Worm (Caenorhabditis elegans) whole organism, L1 larva: ENCODE data around the gene kle-2.

Experiments used
- C04F5.9 ChIP-seq: sonication (generic microtip); optimal IDR thresholded peaks from 2 replicates; lab custom pipeline; 2016; ENCODE audit warnings: missing genetic modification characterization, missing compliant biosample characterization
- C34B4.2 ChIP-seq: sonication (generic microtip); optimal IDR thresholded peaks from 2 replicates; lab custom pipeline; 2017; ENCODE audit warnings: mild to moderate bottlenecking, missing genetic modification characterization, missing compliant biosample characterization
- aly-2 ChIP-seq: fragments of 150-350 bp; optimal IDR thresholded peaks from 2 replicates; lab custom pipeline; 2014; ENCODE audit warnings: missing biosample characterization, missing genetic modification characterization
- ceh-63 ChIP-seq: fragments of 200-800 bp; sonication (Bioruptor generic); optimal IDR thresholded peaks from 2 replicates; lab custom pipeline; 2018; ENCODE audit warnings: mild to moderate bottlenecking, missing genetic modification characterization, missing compliant biosample characterization
- ceh-82 ChIP-seq, 3 experiments: fragments of 150-350 bp in 1 of 3; sonication (generic microtip) in 2 of 3; optimal IDR thresholded peaks; 2 replicates each; lab custom pipeline; 2014 to 2017; ENCODE audit warnings: missing biosample characterization in 3 of 3, missing genetic modification characterization in 3 of 3
- ceh-90 ChIP-seq: sonication (generic microtip); optimal IDR thresholded peaks from 2 replicates; lab custom pipeline; 2016; ENCODE audit warnings: missing genetic modification characterization, missing compliant biosample characterization
- ces-1 ChIP-seq: fragments of 150-350 bp; optimal IDR thresholded peaks from 2 replicates; lab custom pipeline; 2014; ENCODE audit warnings: missing biosample characterization, missing genetic modification reagents, missing genetic modification characterization
- dpl-1 ChIP-seq, 3 experiments: fragments of 150-350 bp in 2 of 3; sonication (generic microtip) in 1 of 3; optimal IDR thresholded peaks; 2 replicates each; lab custom pipeline; 2014 to 2017; ENCODE audit warnings: missing biosample characterization in 3 of 3, missing genetic modification characterization in 3 of 3, missing genetic modification reagents in 3 of 3
- efl-1 ChIP-seq, 4 experiments: fragments of 150-350 bp; optimal IDR thresholded peaks in 3 of 4; peaks in 1 of 4; 1 replicate in 1 of 4; 2 replicates in 3 of 4; lab custom pipeline; 2014; ENCODE audit warnings: missing biosample characterization in 2 of 4, missing genetic modification characterization in 2 of 4, missing genetic modification reagents in 2 of 4
- efl-3 ChIP-seq: fragments of 200-800 bp; sonication (Bioruptor generic); optimal IDR thresholded peaks from 2 replicates; lab custom pipeline; 2018; ENCODE audit warnings: mild to moderate bottlenecking, missing genetic modification characterization, missing compliant biosample characterization
- egl-13 ChIP-seq: sonication (generic microtip); optimal IDR thresholded peaks from 2 replicates; lab custom pipeline; 2016; ENCODE audit warnings: missing genotype, missing genetic modification reagents, missing genetic modification characterization, missing compliant biosample characterization
- elt-3 ChIP-seq, 6 experiments: fragments of 150-350 bp in 1 of 6; sonication (generic microtip); optimal IDR thresholded peaks; 2 replicates each; lab custom pipeline; 2017 to 2018; ENCODE audit warnings: missing biosample characterization in 6 of 6, missing genetic modification characterization in 6 of 6, inconsistent platforms in 1 of 6
- fkh-10 ChIP-seq: sonication (generic microtip); optimal IDR thresholded peaks from 2 replicates; lab custom pipeline; 2017; ENCODE audit warnings: missing biosample characterization, missing genetic modification reagents, missing genetic modification characterization
- fkh-8 ChIP-seq: sonication (generic microtip); optimal IDR thresholded peaks from 2 replicates; lab custom pipeline; 2016; ENCODE audit warnings: mild to moderate bottlenecking, missing genetic modification characterization, missing compliant biosample characterization
- fos-1 ChIP-seq: fragments of 150-350 bp; optimal IDR thresholded peaks from 2 replicates; lab custom pipeline; 2014; ENCODE audit warnings: missing biosample characterization, missing genetic modification characterization
- grh-1 ChIP-seq: fragments of 200-800 bp; sonication (Bioruptor generic); IDR thresholded peaks from 2 replicates; pipeline ENCODE4 v1.3.6; 2022; ENCODE audit warnings: missing genetic modification reagents, missing genetic modification characterization, missing compliant biosample characterization
- hlh-4 ChIP-seq: sonication (generic microtip); optimal IDR thresholded peaks from 2 replicates; lab custom pipeline; 2016; ENCODE audit warnings: mild to moderate bottlenecking, missing genetic modification characterization, missing compliant biosample characterization
- hpl-2 ChIP-seq: fragments of 150-350 bp; optimal IDR thresholded peaks from 2 replicates; lab custom pipeline; 2014; ENCODE audit warnings: missing biosample characterization, missing genetic modification reagents, missing genetic modification characterization
- isw-1 ChIP-seq: fragments of 200-800 bp; sonication (Bioruptor generic); IDR thresholded peaks from 2 replicates; pipeline ENCODE4 v1.3.6; 2022; ENCODE audit warnings: missing genetic modification characterization, missing compliant biosample characterization
- jun-1 ChIP-seq: fragments of 150-350 bp; optimal IDR thresholded peaks from 2 replicates; lab custom pipeline; 2014; ENCODE audit warnings: missing biosample characterization, missing genetic modification reagents, missing genetic modification characterization
- lin-13 ChIP-seq: fragments of 150-350 bp; optimal IDR thresholded peaks from 2 replicates; lab custom pipeline; 2014; ENCODE audit warnings: missing biosample characterization, missing genetic modification reagents, missing genetic modification characterization
- lin-15B ChIP-seq: fragments of 150-350 bp; sonication (generic microtip); optimal IDR thresholded peaks from 3 replicates; lab custom pipeline; 2014; ENCODE audit warnings: missing biosample characterization, missing genetic modification characterization
- lin-35 ChIP-seq, 2 experiments: fragments of 150-350 bp; optimal IDR thresholded peaks; 2 replicates each; lab custom pipeline; 2014; ENCODE audit warnings: missing biosample characterization in 2 of 2, missing genetic modification characterization in 2 of 2, missing genetic modification reagents in 2 of 2
- lin-39 ChIP-seq: fragments of 150-350 bp; optimal IDR thresholded peaks from 2 replicates; lab custom pipeline; 2014; ENCODE audit warnings: missing biosample characterization, missing genetic modification reagents, missing genetic modification characterization
- mab-9 ChIP-seq: fragments of 200-800 bp; sonication (Bioruptor generic); IDR thresholded peaks from 2 replicates; pipeline ENCODE4 v1.3.6; 2022; ENCODE audit warnings: missing genetic modification reagents, missing genetic modification characterization, missing compliant biosample characterization
- mep-1 ChIP-seq: fragments of 150-350 bp; optimal IDR thresholded peaks from 2 replicates; lab custom pipeline; 2014; ENCODE audit warnings: missing biosample characterization, missing genetic modification characterization
- nhr-11 ChIP-seq: fragments of 150-350 bp; optimal IDR thresholded peaks from 2 replicates; lab custom pipeline; 2014; ENCODE audit warnings: missing biosample characterization, missing genetic modification characterization
- nhr-237 ChIP-seq: fragments of 150-350 bp; optimal IDR thresholded peaks from 2 replicates; lab custom pipeline; 2014; ENCODE audit warnings: missing biosample characterization, missing genetic modification characterization
- nhr-47 ChIP-seq: sonication (generic microtip); optimal IDR thresholded peaks from 2 replicates; lab custom pipeline; 2016; ENCODE audit warnings: mild to moderate bottlenecking, missing genetic modification characterization, moderate library complexity, missing compliant biosample characterization
- nhr-71 ChIP-seq: sonication (generic microtip); optimal IDR thresholded peaks from 2 replicates; lab custom pipeline; 2016; ENCODE audit warnings: mild to moderate bottlenecking, missing genetic modification characterization, moderate library complexity, missing compliant biosample characterization
- nhr-76 ChIP-seq: sonication (generic microtip); optimal IDR thresholded peaks from 2 replicates; lab custom pipeline; 2017; ENCODE audit warnings: missing biosample characterization, missing genetic modification characterization
- nhr-77 ChIP-seq: fragments of 150-350 bp; optimal IDR thresholded peaks from 2 replicates; lab custom pipeline; 2014; ENCODE audit warnings: missing biosample characterization, missing genetic modification characterization
- nhr-85 ChIP-seq: sonication (generic microtip); peaks from one replicate; lab custom pipeline; 2016; ENCODE audit warnings: missing genetic modification characterization, inconsistent platforms, missing compliant biosample characterization
- rnt-1 ChIP-seq: sonication (generic microtip); optimal IDR thresholded peaks from 2 replicates; lab custom pipeline; 2016; ENCODE audit warnings: mild to moderate bottlenecking, missing genetic modification characterization, moderate library complexity, missing compliant biosample characterization
- skn-1 ChIP-seq: fragments of 150-350 bp; optimal IDR thresholded peaks from 2 replicates; lab custom pipeline; 2014; ENCODE audit warnings: missing biosample characterization, missing genetic modification characterization
- snu-23 ChIP-seq: sonication (generic microtip); optimal IDR thresholded peaks from 2 replicates; lab custom pipeline; 2016; ENCODE audit warnings: missing genetic modification characterization, missing compliant biosample characterization
- sptf-1 ChIP-seq: fragments of 150-350 bp; optimal IDR thresholded peaks from 2 replicates; lab custom pipeline; 2014; ENCODE audit warnings: missing biosample characterization, missing genetic modification characterization
- swsn-7 ChIP-seq: sonication (generic microtip); optimal IDR thresholded peaks from 2 replicates; lab custom pipeline; 2016; ENCODE audit warnings: missing genetic modification characterization, missing compliant biosample characterization
- tbx-2 ChIP-seq: sonication (generic microtip); optimal IDR thresholded peaks from 2 replicates; lab custom pipeline; 2016; ENCODE audit warnings: missing genetic modification characterization, missing compliant biosample characterization
- unc-130 ChIP-seq: fragments of 150-350 bp; optimal IDR thresholded peaks from 2 replicates; lab custom pipeline; 2017; ENCODE audit warnings: missing biosample characterization, missing genetic modification characterization, inconsistent platforms
- unc-86 ChIP-seq: sonication (generic microtip); optimal IDR thresholded peaks from 2 replicates; lab custom pipeline; 2016; ENCODE audit warnings: missing genetic modification characterization, missing compliant biosample characterization
- unc-98 ChIP-seq: fragments of 200-800 bp; sonication (Bioruptor generic); IDR thresholded peaks from 2 replicates; pipeline ENCODE4 v1.3.6; 2022; ENCODE audit warnings: missing genetic modification characterization, missing compliant biosample characterization
- vab-15 ChIP-seq: sonication (generic microtip); optimal IDR thresholded peaks from 2 replicates; lab custom pipeline; 2017; ENCODE audit warnings: missing genotype, mild to moderate bottlenecking, missing genetic modification characterization, missing compliant biosample characterization
- xbp-1 ChIP-seq: sonication (generic microtip); optimal IDR thresholded peaks from 2 replicates; lab custom pipeline; 2016; ENCODE audit warnings: missing genetic modification characterization, missing compliant biosample characterization
- zip-4 ChIP-seq: fragments of 200-800 bp; sonication (Bioruptor generic); optimal IDR thresholded peaks from 2 replicates; lab custom pipeline; 2018; ENCODE audit warnings: mild to moderate bottlenecking, missing genetic modification characterization, moderate library complexity, missing compliant biosample characterization
- ztf-4 ChIP-seq: fragments of 150-350 bp; optimal IDR thresholded peaks from 2 replicates; lab custom pipeline; 2014; ENCODE audit warnings: missing biosample characterization, missing genetic modification characterization

The kle-2 gene

ce11 chrIII:7940819-7941218 lies 698 bp upstream of the kle-2 start, which contains the start of gene C29E4.12 (continued):
- TF ChIP-seq aly-2 (tag; lab: Kevin White, UChicago) = peak; percentile 64
- no peak for TF ChIP-seq ces-1 (GFP tag; lab: Kevin White, UChicago)
- peak; percentile 63 for TF ChIP-seq C04F5.9 (tag; lab: Kevin White, UChicago)
- peak; percentile 70 for TF ChIP-seq lin-13
- TF ChIP-seq egl-13 (tag; lab: Kevin White, UChicago) = peak; percentile 26
- peak in 2 of 6 experiments; percentile 4 to 64 for TF ChIP-seq elt-3 (tag; optimal IDR thresholded peaks at IDR 0.05; lab: Kevin White, UChicago)
- TF ChIP-seq rnt-1 (tag; lab: Kevin White, UChicago) = peak; percentile 87
- peak; percentile 96 to 98 (median 98) for TF ChIP-seq dpl-1 (GFP tag; optimal IDR thresholded peaks at IDR 0.05; lab: Kevin White, UChicago)
- peak; percentile 84 for TF ChIP-seq nhr-47 (tag; lab: Kevin White, UChicago)
- peak; percentile 62 for TF ChIP-seq nhr-237 (tag; lab: Kevin White, UChicago)
- peak; percentile 91 for TF ChIP-seq lin-15B (tag; lab: Kevin White, UChicago)
- no peak for TF ChIP-seq hpl-2 (GFP tag; lab: Kevin White, UChicago)
- peak; percentile 78 for TF ChIP-seq xbp-1 (tag; lab: Kevin White, UChicago)
- TF ChIP-seq nhr-11 (tag; lab: Kevin White, UChicago) = peak; percentile 59
- peak; percentile 82 for TF ChIP-seq isw-1 (GFP tag; lab: Robert Waterston, UW)
- peak; percentile 53 for TF ChIP-seq unc-86 (tag; lab: Kevin White, UChicago)
- peak; percentile 98 to 99 for TF ChIP-seq lin-35 (GFP tag; optimal IDR thresholded peaks at IDR 0.05; lab: Kevin White, UChicago)
- peak; percentile 7 for TF ChIP-seq fos-1 (tag; lab: Kevin White, UChicago)
- no peak for TF ChIP-seq nhr-76 (tag; lab: Kevin White, UChicago)
- TF ChIP-seq mep-1 (tag; lab: Kevin White, UChicago) = peak; percentile 52
- peak; percentile 82 to 98 for TF ChIP-seq efl-1 (optimal IDR thresholded peaks at IDR 0.05; lab: Kevin White, UChicago)
- peak; percentile 98 to 100 for TF ChIP-seq efl-1 (GFP tag; optimal IDR thresholded peaks at IDR 0.05 in 1 of 2; lab: Kevin White, UChicago)
- TF ChIP-seq unc-98 (GFP tag; lab: Robert Waterston, UW) = no peak
- TF ChIP-seq ceh-90 (tag; lab: Kevin White, UChicago) = peak; percentile 34
- peak; percentile 86 for TF ChIP-seq nhr-85
- peak; percentile 69 for TF ChIP-seq grh-1 (GFP tag; lab: Robert Waterston, UW)
- peak; percentile 25 for TF ChIP-seq zip-4 (GFP tag; lab: Kevin White, UChicago)
- TF ChIP-seq nhr-71 (tag; lab: Kevin White, UChicago) = peak; percentile 82
- TF ChIP-seq lin-39 (tag; lab: Kevin White, UChicago) = peak; percentile 41
- peak; percentile 71 for TF ChIP-seq swsn-7
- TF ChIP-seq skn-1 (tag; lab: Kevin White, UChicago) = peak; percentile 81
- TF ChIP-seq snu-23 (GFP tag; lab: Kevin White, UChicago) = peak; percentile 83
- peak; percentile 61 for TF ChIP-seq nhr-77 (tag; lab: Kevin White, UChicago)
- TF ChIP-seq jun-1 (tag; lab: Kevin White, UChicago) = peak; percentile 69
- no peak for TF ChIP-seq ceh-63 (GFP tag; lab: Kevin White, UChicago)
- no peak for TF ChIP-seq hlh-4 (tag; lab: Kevin White, UChicago)
- TF ChIP-seq fkh-10 (GFP tag; lab: Kevin White, UChicago) = no peak
- no peak for TF ChIP-seq sptf-1
- peak; percentile 62 for TF ChIP-seq fkh-8 (tag; lab: Kevin White, UChicago)
- no peak for TF ChIP-seq ztf-4 (tag; lab: Kevin White, UChicago)
- TF ChIP-seq C34B4.2 (tag; lab: Kevin White, UChicago) = no peak
- TF ChIP-seq efl-3 (GFP tag; lab: Kevin White, UChicago) = no peak
- TF ChIP-seq tbx-2 (tag; lab: Kevin White, UChicago) = peak; percentile 77
- TF ChIP-seq ceh-82 (tag; optimal IDR thresholded peaks at IDR 0.05; lab: Kevin White, UChicago) = peak; percentile 47 to 79 (median 69)
- no peak for TF ChIP-seq vab-15 (tag; lab: Kevin White, UChicago)
- no peak for TF ChIP-seq mab-9 (GFP tag; lab: Robert Waterston, UW)
- TF ChIP-seq unc-130 (tag; lab: Kevin White, UChicago) = peak; percentile 40
- TF ChIP-seq, all 84 proteins: peak for 47
